Fruit fly (Drosophila melanogaster): ENCODE measurements around the gene CG15387.

Gene CG15387

DNA sequence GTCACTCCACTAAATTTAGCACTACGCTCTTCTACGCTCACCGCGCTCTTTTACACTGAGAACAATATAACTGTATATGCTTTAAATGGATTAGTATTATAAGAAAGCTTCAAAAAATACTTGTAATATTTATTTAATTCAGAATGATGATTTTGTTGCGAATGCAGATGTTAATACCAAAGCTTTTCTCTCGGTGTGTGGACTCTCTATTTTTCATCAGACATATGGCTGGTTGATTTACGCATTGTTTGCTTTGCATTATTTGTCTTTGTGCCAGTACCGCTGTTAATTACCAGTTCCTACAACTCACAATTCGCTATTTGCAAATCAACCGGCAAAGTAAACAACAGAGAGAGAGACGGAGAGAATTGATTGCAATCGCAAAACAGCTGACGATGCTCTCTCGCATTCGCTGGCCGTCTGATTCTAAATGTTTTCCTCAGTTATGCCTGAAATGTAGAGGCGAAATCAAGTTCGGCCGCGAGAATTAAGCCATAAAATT lies 4.4 kb downstream of the CG15387 start (continued):
- TF ChIP-seq TFAM (GFP tag; optimal IDR thresholded peaks at IDR 0.05) (peak; percentile 78), CG5180 (GFP tag; optimal IDR thresholded peaks at IDR 0.05) (peak; percentile 86), CrebB (tag; optimal IDR thresholded peaks at IDR 0.05) (peak; percentile 98), fd102C (GFP tag; optimal IDR thresholded peaks at IDR 0.05) (peak; percentile 83), Asciz (GFP tag; optimal IDR thresholded peaks at IDR 0.05) (peak; percentile 89), CG9215 (GFP tag; IDR thresholded peaks at IDR 0.05) (peak; percentile 93), tx (GFP tag; optimal IDR thresholded peaks at IDR 0.05) (peak; percentile 94), CG8290 (GFP tag; optimal IDR thresholded peaks at IDR 0.05) (peak; percentile 90), CG8290 (tag; optimal IDR thresholded peaks at IDR 0.05) (peak; percentile 43 to 98), amos (GFP tag; IDR thresholded peaks at IDR 0.05; ENCODE audit: partially characterized antibody) (no peak), NK7.1 (GFP tag; optimal IDR thresholded peaks at IDR 0.05) (peak; percentile 89), CG3163 (GFP tag; optimal IDR thresholded peaks at IDR 0.05) (peak; percentile 83), Jarid2 (GFP tag; optimal IDR thresholded peaks at IDR 0.05) (peak; percentile 68), CG3281 (GFP tag; optimal IDR thresholded peaks at IDR 0.05) (peak; percentile 95), seq (GFP tag; IDR thresholded peaks at IDR 0.05) (peak; percentile 98), BEAF-32 (GFP tag; optimal IDR thresholded peaks at IDR 0.05) (peak; percentile 17), CG1233 (GFP tag; optimal IDR thresholded peaks at IDR 0.05) (peak; percentile 95), CG4854 (GFP tag; optimal IDR thresholded peaks at IDR 0.05) (peak; percentile 91), cwo (GFP tag; optimal IDR thresholded peaks at IDR 0.05) (peak; percentile 91), CG10274 (GFP tag; optimal IDR thresholded peaks at IDR 0.05) (peak; percentile 83), Camta (GFP tag; optimal IDR thresholded peaks at IDR 0.05) (peak; percentile 93), CG11504 (tag; optimal IDR thresholded peaks at IDR 0.05) (peak; percentile 95), CG10321 (GFP tag; IDR thresholded peaks at IDR 0.05) (peak; percentile 80), CG6272 (GFP tag; IDR thresholded peaks at IDR 0.05) (peak; percentile 91), sr (GFP tag; IDR thresholded peaks at IDR 0.05) (peak; percentile 92), p53 (GFP tag; optimal IDR thresholded peaks at IDR 0.05) (peak; percentile 85), Antp (GFP tag; optimal IDR thresholded peaks at IDR 0.05) (peak; percentile 85), HLHmδ (GFP tag; optimal IDR thresholded peaks at IDR 0.05) (no peak), CG13296 (GFP tag; optimal IDR thresholded peaks at IDR 0.05) (peak; percentile 97), Oli (tag; optimal IDR thresholded peaks at IDR 0.05) (peak; percentile 96), hbn (GFP tag; IDR thresholded peaks at IDR 0.05; ENCODE audit: partially characterized antibody) (no peak), CG14441 (GFP tag; IDR thresholded peaks at IDR 0.05) (peak; percentile 98), CG12071 (GFP tag; optimal IDR thresholded peaks at IDR 0.05) (peak; percentile 95), lmd (GFP tag; IDR thresholded peaks at IDR 0.05) (peak; percentile 98), Ravus (GFP tag; IDR thresholded peaks at IDR 0.05) (peak; percentile 95), CG15479 (GFP tag; optimal IDR thresholded peaks at IDR 0.05) (peak; percentile 75), h (optimal IDR thresholded peaks at IDR 0.05) (no peak), CG14710 (tag; optimal IDR thresholded peaks at IDR 0.05) (peak; percentile 90), CG3407 (GFP tag; optimal IDR thresholded peaks at IDR 0.05) (peak; percentile 92), Deaf1 (tag; optimal IDR thresholded peaks at IDR 0.05) (peak; percentile 79), CG8944 (GFP tag; optimal IDR thresholded peaks at IDR 0.05) (peak; percentile 94), Abd-B (GFP tag; optimal IDR thresholded peaks at IDR 0.05) (peak; percentile 92), CG15269 (tag; optimal IDR thresholded peaks at IDR 0.05) (peak; percentile 99), crol (GFP tag; IDR thresholded peaks at IDR 0.05) (peak; percentile 70), CG6765 (GFP tag; optimal IDR thresholded peaks at IDR 0.05) (peak; percentile 93), D (optimal IDR thresholded peaks at IDR 0.05) (no peak), D (GFP tag; optimal IDR thresholded peaks at IDR 0.05) (peak; percentile 89), CG7928 (GFP tag; optimal IDR thresholded peaks at IDR 0.05) (peak; percentile 75), chm (GFP tag; IDR thresholded peaks at IDR 0.05) (peak; percentile 98), nerfin-2 (GFP tag; IDR thresholded peaks at IDR 0.05; ENCODE audit: partially characterized antibody) (no peak), Dad (GFP tag; optimal IDR thresholded peaks at IDR 0.05) (peak; percentile 92)

Data from whole organism, embryonic.